Worm (Caenorhabditis elegans) whole organism, late embryonic: ENCODE data around the gene C08E8.9.

Experiments used
- ama-1 ChIP-seq: fragments of 150-350 bp; optimal IDR thresholded peaks from 2 replicates; lab custom pipeline; 2014
- ceh-45 ChIP-seq: fragments of 200-800 bp; sonication (Bioruptor generic); IDR thresholded peaks from 2 replicates; pipeline ENCODE4 v1.3.6; 2022; ENCODE audit warnings: missing genetic modification reagents, missing genetic modification characterization, missing compliant biosample characterization
- dve-1 ChIP-seq: sonication (generic microtip); optimal IDR thresholded peaks from 2 replicates; lab custom pipeline; 2017; ENCODE audit warnings: antibody characterized with exemption, mild to moderate bottlenecking, missing genetic modification characterization, missing compliant biosample characterization
- hlh-6 ChIP-seq: sonication (generic microtip); optimal IDR thresholded peaks from 2 replicates; lab custom pipeline; 2016; ENCODE audit warnings: missing genotype, missing genetic modification characterization, missing compliant biosample characterization
- nfya-1 ChIP-seq: sonication (generic microtip); optimal IDR thresholded peaks from 2 replicates; lab custom pipeline; 2017; ENCODE audit warnings: missing genetic modification characterization, mild to moderate bottlenecking, missing compliant biosample characterization, antibody characterized with exemption, moderate library complexity
- pha-4 ChIP-seq: fragments of 150-350 bp; optimal IDR thresholded peaks from 2 replicates; lab custom pipeline; 2018; ENCODE audit warnings: missing biosample characterization, missing genetic modification reagents, missing genetic modification characterization
- pqm-1 ChIP-seq: sonication (generic microtip); optimal IDR thresholded peaks from 2 replicates; lab custom pipeline; 2016; ENCODE audit warnings: missing genetic modification characterization, missing compliant biosample characterization
- unc-3 ChIP-seq, 2 experiments: fragments of 200-800 bp in 1 of 2; sonication (Bioruptor generic) in 1 of 2; sonication (generic microtip) in 1 of 2; conservative IDR thresholded peaks in 1 of 2; optimal IDR thresholded peaks in 1 of 2; 2 replicates each; pipeline versions ENCODE4 v1.3.6 to Lab custom; 2016 to 2022; ENCODE audit warnings: missing compliant biosample characterization in 2 of 2, missing genetic modification characterization in 2 of 2, missing genetic modification reagents in 1 of 2

ce11 chrV:18378819-18379218 lies 14.2 kb downstream of the C08E8.9 start, which contains the start of gene Y51A2B.8:
- TF ChIP-seq dve-1 (tag; lab: Kevin White, UChicago) (no peak), pha-4 (tag; lab: Kevin White, UChicago) (no peak), ceh-45 (GFP tag; lab: Robert Waterston, UW) (no peak), hlh-6 (tag; lab: Kevin White, UChicago) (no peak), ama-1 (lab: Kevin White, UChicago) (no peak), pqm-1 (tag; lab: Kevin White, UChicago) (no peak), unc-3 (GFP tag; conservative IDR thresholded peaks at IDR 0.05; lab: Robert Waterston, UW) (no peak), unc-3 (tag; optimal IDR thresholded peaks at IDR 0.05; lab: Kevin White, UChicago) (no peak), nfya-1 (tag; lab: Kevin White, UChicago) (no peak)
